Fruit fly (Drosophila melanogaster) whole organism, prepupa: ENCODE data around the gene CG14082.
A peak's percentile ranks its signal among the peaks of the same experiment; 100 is the strongest.

Experiments used
- CG10631 ChIP-seq: fragments of 200-800 bp; sonication (Bioruptor generic); optimal IDR thresholded peaks from 2 replicates; lab custom pipeline; 2016; ENCODE audit warnings: missing biosample characterization, missing genetic modification characterization
- CG3919 ChIP-seq: fragments of 200-800 bp; sonication (Bioruptor generic); optimal IDR thresholded peaks from 3 replicates; lab custom pipeline; 2016; ENCODE audit warnings: missing biosample characterization, missing genetic modification characterization
- Ets96B ChIP-seq: fragments of 200-800 bp; optimal IDR thresholded peaks from 2 replicates; lab custom pipeline; 2019; ENCODE audit warnings: missing biosample characterization, mild to moderate bottlenecking, missing genetic modification characterization, moderate library complexity
- Hr4 ChIP-seq: fragments of 200-800 bp; sonication (Bioruptor generic); optimal IDR thresholded peaks from 3 replicates; lab custom pipeline; 2016; ENCODE audit warnings: missing biosample characterization, missing genetic modification characterization
- dac ChIP-seq: fragments of 200-800 bp; sonication (Bioruptor generic); optimal IDR thresholded peaks from 2 replicates; lab custom pipeline; 2017; ENCODE audit warnings: missing biosample characterization, mild to moderate bottlenecking, missing genetic modification characterization
- spab ChIP-seq: fragments of 200-800 bp; sonication (Bioruptor generic); optimal IDR thresholded peaks from 2 replicates; lab custom pipeline; 2017; ENCODE audit warnings: missing biosample characterization, mild to moderate bottlenecking, missing genetic modification characterization, missing genetic modification reagents
- topi ChIP-seq: fragments of 200-800 bp; sonication (Bioruptor generic); optimal IDR thresholded peaks from 3 replicates; lab custom pipeline; 2016; ENCODE audit warnings: missing biosample characterization, missing genetic modification characterization

dm6 chr3L:19080926-19081700 is 57.7 kb downstream of the CG14082 start:
- TF ChIP-seq spab (GFP tag; lab: Kevin White, UChicago) (no peak), topi (GFP tag; lab: Kevin White, UChicago) (no peak), dac (no peak), CG10631 (no peak), Hr4 (GFP tag; lab: Kevin White, UChicago) (peak; percentile 43), Ets96B (tag; lab: Kevin White, UChicago) (no peak), CG3919 (no peak)
